Worm (Caenorhabditis elegans): ENCODE data around the gene R01H2.7.

ce11 chrIII:7095156-7095555 lies 49.6 kb upstream of the R01H2.7 start, which contains the start of gene nhr-9:
- TF ChIP-seq nhr-237 (tag; optimal IDR thresholded peaks at IDR 0.05) (no peak), nhr-76 (tag; optimal IDR thresholded peaks at IDR 0.05) (no peak), aly-2 (tag; optimal IDR thresholded peaks at IDR 0.05) (no peak), F49E8.2 (tag; optimal IDR thresholded peaks at IDR 0.05; ENCODE audit: borderline replicate concordance) (no peak), dmd-6 (GFP tag; IDR thresholded peaks at IDR 0.05) (no peak), dve-1 (tag; optimal IDR thresholded peaks at IDR 0.05; ENCODE audit: insufficient read depth) (no peak)
